Worm (Caenorhabditis elegans): Measurements from ENCODE around the gene srh-105.

- TF ChIP-seq daf-12 (tag; optimal IDR thresholded peaks at IDR 0.05) (no peak), ceh-16 (tag; optimal IDR thresholded peaks at IDR 0.05) (no peak), ama-1 (optimal IDR thresholded peaks at IDR 0.05) (no peak), nhr-11 (tag; optimal IDR thresholded peaks at IDR 0.05) (no peak), jun-1 (tag; optimal IDR thresholded peaks at IDR 0.05) (no peak), mdl-1 (tag; optimal IDR thresholded peaks at IDR 0.05) (no peak), nhr-23 (tag; optimal IDR thresholded peaks at IDR 0.05) (no peak), egl-27 (tag; optimal IDR thresholded peaks at IDR 0.05) (no peak), ztf-11 (tag; optimal IDR thresholded peaks at IDR 0.05) (no peak), nfya-1 (tag; optimal IDR thresholded peaks at IDR 0.05; ENCODE audit: insufficient read depth) (no peak), ZK546.5 (tag; optimal IDR thresholded peaks at IDR 0.05) (no peak), snpc-4 (tag; optimal IDR thresholded peaks at IDR 0.05) (no peak)
Observed at ce11 chrII:473203-473602, 35.9 kb downstream of the srh-105 start, which contains the start of gene W07E6.5.

Data from whole organism, L3 larva.